Fruit fly (Drosophila melanogaster) whole organism, embryonic: ENCODE results near the gene CG1943.
A peak's percentile ranks its signal among the peaks of the same experiment; 100 is the strongest.

Source experiments
- Ada2b ChIP-seq: fragments of 200-800 bp; sonication (Bioruptor generic); IDR thresholded peaks from 2 replicates; pipeline ENCODE4 v1.3.6; 2022; ENCODE audit warnings: missing biosample characterization, missing genetic modification characterization
- Blimp-1 ChIP-seq: fragments of 200-800 bp; sonication (Bioruptor generic); optimal IDR thresholded peaks from 3 replicates; lab custom pipeline; 2018; ENCODE audit warnings: missing biosample characterization, missing genetic modification characterization, mild to moderate bottlenecking, moderate library complexity, missing genetic modification reagents
- CG10209 ChIP-seq: fragments of 200-800 bp; sonication (Bioruptor generic); optimal IDR thresholded peaks from 3 replicates; lab custom pipeline; 2017; ENCODE audit warnings: missing biosample characterization, mild to moderate bottlenecking, missing genetic modification characterization, missing genetic modification reagents
- CG10654 ChIP-seq: fragments of 200-800 bp; sonication (Bioruptor generic); optimal IDR thresholded peaks from 2 replicates; lab custom pipeline; 2016; ENCODE audit warnings: missing biosample characterization, missing genetic modification characterization
- CG11093 ChIP-seq: fragments of 200-800 bp; sonication (Bioruptor generic); IDR thresholded peaks from 3 replicates; pipeline ENCODE4 v1.3.6; 2022; ENCODE audit warnings: missing biosample characterization, missing genetic modification characterization
- CG11247 ChIP-seq: fragments of 200-800 bp; sonication (Bioruptor generic); IDR thresholded peaks from 2 replicates; pipeline ENCODE4 v1.3.6; 2022; ENCODE audit warnings: missing biosample characterization, missing genetic modification characterization
- CG13894 ChIP-seq: fragments of 200-800 bp; sonication (Bioruptor generic); optimal IDR thresholded peaks from 3 replicates; lab custom pipeline; 2018; ENCODE audit warnings: missing biosample characterization, mild to moderate bottlenecking, missing genetic modification characterization, moderate library complexity
- CG14441 ChIP-seq: fragments of 200-800 bp; sonication (Bioruptor generic); IDR thresholded peaks from 2 replicates; pipeline ENCODE4 v1.3.6; 2022; ENCODE audit warnings: missing biosample characterization, missing genetic modification characterization
- CG14710 ChIP-seq: fragments of 200-800 bp; sonication (Bioruptor generic); optimal IDR thresholded peaks from 3 replicates; lab custom pipeline; 2019; ENCODE audit warnings: missing biosample characterization, mild to moderate bottlenecking, missing genetic modification characterization, moderate library complexity
- CG14965 ChIP-seq: fragments of 200-800 bp; sonication (Bioruptor generic); optimal IDR thresholded peaks from 2 replicates; lab custom pipeline; 2016; ENCODE audit warnings: missing biosample characterization, missing genetic modification characterization, borderline replicate concordance
- CG18476 ChIP-seq: fragments of 200-800 bp; sonication (Bioruptor generic); optimal IDR thresholded peaks from 2 replicates; lab custom pipeline; 2016; ENCODE audit warnings: missing biosample characterization, mild to moderate bottlenecking, missing genetic modification characterization
- CG2129 ChIP-seq: fragments of 200-800 bp; sonication (Bioruptor generic); IDR thresholded peaks from 2 replicates; pipeline ENCODE4 v1.3.6; 2022; ENCODE audit warnings: missing biosample characterization, missing genetic modification characterization; ENCODE audit not compliant: partially characterized antibody
- CG2889 ChIP-seq: fragments of 200-800 bp; sonication (Bioruptor generic); IDR thresholded peaks from 3 replicates; pipeline ENCODE4 v1.3.6; 2022; ENCODE audit warnings: missing biosample characterization, missing genetic modification characterization
- CG34376 ChIP-seq: fragments of 200-800 bp; sonication (Bioruptor generic); optimal IDR thresholded peaks from 2 replicates; lab custom pipeline; 2018; ENCODE audit warnings: missing biosample characterization, mild to moderate bottlenecking, missing genetic modification characterization
- CG4360 ChIP-seq: fragments of 200-800 bp; sonication (Bioruptor generic); IDR thresholded peaks from 2 replicates; pipeline ENCODE4 v1.3.6; 2022; ENCODE audit warnings: missing biosample characterization, missing genetic modification characterization
- CG4424 ChIP-seq: fragments of 200-800 bp; sonication (Bioruptor generic); optimal IDR thresholded peaks from 3 replicates; lab custom pipeline; 2016; ENCODE audit warnings: missing biosample characterization, missing genetic modification characterization
- CG7372 ChIP-seq: fragments of 200-800 bp; sonication (Bioruptor generic); IDR thresholded peaks from 2 replicates; pipeline ENCODE4 v1.3.6; 2022; ENCODE audit warnings: missing biosample characterization, missing genetic modification characterization
- CG8478 ChIP-seq: fragments of >200 bp; optimal IDR thresholded peaks from 2 replicates; lab custom pipeline; 2018
- CG9727 ChIP-seq: fragments of 200-800 bp; sonication (Bioruptor generic); optimal IDR thresholded peaks from 3 replicates; lab custom pipeline; 2017; ENCODE audit warnings: missing biosample characterization, mild to moderate bottlenecking, missing genetic modification characterization
- Dek ChIP-seq: fragments of 200-800 bp; sonication (Bioruptor generic); optimal IDR thresholded peaks from 3 replicates; lab custom pipeline; 2019; ENCODE audit warnings: missing biosample characterization, mild to moderate bottlenecking, missing genetic modification characterization, moderate library complexity
- Doc3 ChIP-seq: fragments of 200-800 bp; sonication (Bioruptor generic); IDR thresholded peaks from 3 replicates; pipeline ENCODE4 v1.3.6; 2022; ENCODE audit warnings: missing biosample characterization, missing genetic modification characterization; ENCODE audit not compliant: partially characterized antibody
- Fer2 ChIP-seq: fragments of 200-800 bp; sonication (Bioruptor generic); optimal IDR thresholded peaks from 2 replicates; lab custom pipeline; 2018; ENCODE audit warnings: missing biosample characterization, mild to moderate bottlenecking, missing genetic modification characterization, moderate library complexity
- HLH4C ChIP-seq: fragments of 200-800 bp; sonication (Bioruptor generic); IDR thresholded peaks from 3 replicates; pipeline ENCODE4 v1.3.6; 2022; ENCODE audit warnings: missing biosample characterization, missing genetic modification characterization; ENCODE audit not compliant: partially characterized antibody
- Hand ChIP-seq: fragments of 200-800 bp; sonication (Bioruptor generic); optimal IDR thresholded peaks from 2 replicates; lab custom pipeline; 2017; ENCODE audit warnings: mild to moderate bottlenecking, missing biosample characterization, missing genetic modification reagents, missing genetic modification characterization
- Jarid2 ChIP-seq: fragments of 200-800 bp; sonication (Bioruptor generic); optimal IDR thresholded peaks from 3 replicates; lab custom pipeline; 2017; ENCODE audit warnings: mild to moderate bottlenecking, missing biosample characterization, missing genetic modification reagents, missing genetic modification characterization
- Sry-β ChIP-seq: fragments of 200-800 bp; sonication (Bioruptor generic); optimal IDR thresholded peaks from 2 replicates; lab custom pipeline; 2018; ENCODE audit warnings: missing biosample characterization, mild to moderate bottlenecking, missing genetic modification characterization, moderate library complexity
- Vsx1 ChIP-seq: fragments of 200-800 bp; sonication (Bioruptor generic); optimal IDR thresholded peaks from 2 replicates; lab custom pipeline; 2017; ENCODE audit warnings: missing biosample characterization, mild to moderate bottlenecking, missing genetic modification characterization, missing genetic modification reagents
- ash1 ChIP-seq: fragments of 200-800 bp; sonication (Bioruptor generic); optimal IDR thresholded peaks from 2 replicates; lab custom pipeline; 2018; ENCODE audit warnings: missing biosample characterization, mild to moderate bottlenecking, missing genetic modification characterization
- bab2 ChIP-seq: fragments of 200-800 bp; sonication (Bioruptor generic); optimal IDR thresholded peaks from 2 replicates; lab custom pipeline; 2016; ENCODE audit warnings: missing biosample characterization, missing genetic modification characterization
- corto ChIP-seq: fragments of 200-800 bp; sonication (Bioruptor generic); optimal IDR thresholded peaks from 2 replicates; lab custom pipeline; 2016; ENCODE audit warnings: missing biosample characterization, mild to moderate bottlenecking, missing genetic modification characterization, moderate library complexity
- dimm ChIP-seq: fragments of 200-800 bp; sonication (Bioruptor generic); IDR thresholded peaks from 2 replicates; pipeline ENCODE4 v1.3.6; 2022; ENCODE audit warnings: missing biosample characterization, missing genetic modification characterization
- exex ChIP-seq: fragments of 200-800 bp; sonication (Bioruptor generic); optimal IDR thresholded peaks from 4 replicates; lab custom pipeline; 2018; ENCODE audit warnings: missing biosample characterization, mild to moderate bottlenecking, missing genetic modification characterization, moderate library complexity
- eyg ChIP-seq: fragments of 200-800 bp; sonication (Bioruptor generic); optimal IDR thresholded peaks from 3 replicates; lab custom pipeline; 2016; ENCODE audit warnings: missing biosample characterization, missing genetic modification characterization
- ftz-f1 ChIP-seq: fragments of 200-800 bp; sonication (Bioruptor generic); optimal IDR thresholded peaks from 2 replicates; lab custom pipeline; 2016; ENCODE audit warnings: missing biosample characterization, missing genetic modification characterization
- her ChIP-seq: fragments of 200-800 bp; sonication (Bioruptor generic); optimal IDR thresholded peaks from 2 replicates; lab custom pipeline; 2016; ENCODE audit warnings: missing biosample characterization, missing genetic modification characterization
- hkb ChIP-seq, 2 experiments: fragments of 200-800 bp in 1 of 2; fragments of >200 bp in 1 of 2; sonication (Bioruptor generic) in 1 of 2; IDR thresholded peaks in 1 of 2; optimal IDR thresholded peaks in 1 of 2; 2 replicates each; pipeline versions ENCODE4 v1.3.6 to Lab custom; 2017 to 2022; ENCODE audit warnings: missing biosample characterization in 1 of 2, missing genetic modification characterization in 1 of 2
- ind ChIP-seq: fragments of 200-800 bp; sonication (Bioruptor generic); optimal IDR thresholded peaks from 3 replicates; lab custom pipeline; 2016; ENCODE audit warnings: missing biosample characterization, missing genetic modification characterization
- insv ChIP-seq, 2 experiments: fragments of 200-800 bp; sonication (Bioruptor generic); optimal IDR thresholded peaks; 3 replicates each; lab custom pipeline; 2016 to 2018; ENCODE audit warnings: missing biosample characterization in 2 of 2, missing genetic modification characterization in 2 of 2
- ken ChIP-seq: fragments of 200-800 bp; sonication (Bioruptor generic); IDR thresholded peaks from 3 replicates; pipeline ENCODE4 v1.3.6; 2022; ENCODE audit warnings: missing biosample characterization, missing genetic modification characterization
- lmd ChIP-seq: fragments of 200-800 bp; sonication (Bioruptor generic); IDR thresholded peaks from 2 replicates; pipeline ENCODE4 v1.3.6; 2022; ENCODE audit warnings: missing biosample characterization, missing genetic modification characterization
- maf-S ChIP-seq: fragments of 200-800 bp; sonication (Bioruptor generic); optimal IDR thresholded peaks from 2 replicates; lab custom pipeline; 2016; ENCODE audit warnings: missing biosample characterization, missing genetic modification characterization
- slbo ChIP-seq: fragments of 200-800 bp; sonication (Bioruptor generic); IDR thresholded peaks from 2 replicates; pipeline ENCODE4 v1.3.6; 2022; ENCODE audit warnings: missing biosample characterization, missing genetic modification characterization
- slou ChIP-seq: fragments of 200-800 bp; sonication (Bioruptor generic); optimal IDR thresholded peaks from 3 replicates; lab custom pipeline; 2016; ENCODE audit warnings: missing biosample characterization, missing genetic modification characterization
- sr ChIP-seq: fragments of 200-800 bp; sonication (Bioruptor generic); IDR thresholded peaks from 3 replicates; pipeline ENCODE4 v1.3.6; 2022; ENCODE audit warnings: missing biosample characterization, missing genetic modification characterization
- ssp ChIP-seq: fragments of 200-800 bp; sonication (Bioruptor generic); IDR thresholded peaks from 2 replicates; pipeline ENCODE4 v1.3.6; 2022; ENCODE audit warnings: missing biosample characterization, missing genetic modification characterization
- tll ChIP-seq, 2 experiments: fragments of 200-800 bp in 1 of 2; fragments of >200 bp in 1 of 2; sonication (Bioruptor generic) in 1 of 2; optimal IDR thresholded peaks; 2 replicates each; lab custom pipeline; 2017 to 2019; ENCODE audit warnings: missing biosample characterization in 2 of 2, missing genetic modification characterization in 2 of 2, mild to moderate bottlenecking in 1 of 2, moderate library complexity in 1 of 2
- vfl ChIP-seq: fragments of 200-800 bp; sonication (Bioruptor generic); optimal IDR thresholded peaks from 2 replicates; lab custom pipeline; 2016; ENCODE audit warnings: missing biosample characterization, missing genetic modification characterization
- zfh1 ChIP-seq: fragments of 200-800 bp; sonication (Bioruptor generic); IDR thresholded peaks from 3 replicates; pipeline ENCODE4 v1.3.6; 2022; ENCODE audit warnings: missing biosample characterization, missing genetic modification characterization

The CG1943 gene

DNA sequence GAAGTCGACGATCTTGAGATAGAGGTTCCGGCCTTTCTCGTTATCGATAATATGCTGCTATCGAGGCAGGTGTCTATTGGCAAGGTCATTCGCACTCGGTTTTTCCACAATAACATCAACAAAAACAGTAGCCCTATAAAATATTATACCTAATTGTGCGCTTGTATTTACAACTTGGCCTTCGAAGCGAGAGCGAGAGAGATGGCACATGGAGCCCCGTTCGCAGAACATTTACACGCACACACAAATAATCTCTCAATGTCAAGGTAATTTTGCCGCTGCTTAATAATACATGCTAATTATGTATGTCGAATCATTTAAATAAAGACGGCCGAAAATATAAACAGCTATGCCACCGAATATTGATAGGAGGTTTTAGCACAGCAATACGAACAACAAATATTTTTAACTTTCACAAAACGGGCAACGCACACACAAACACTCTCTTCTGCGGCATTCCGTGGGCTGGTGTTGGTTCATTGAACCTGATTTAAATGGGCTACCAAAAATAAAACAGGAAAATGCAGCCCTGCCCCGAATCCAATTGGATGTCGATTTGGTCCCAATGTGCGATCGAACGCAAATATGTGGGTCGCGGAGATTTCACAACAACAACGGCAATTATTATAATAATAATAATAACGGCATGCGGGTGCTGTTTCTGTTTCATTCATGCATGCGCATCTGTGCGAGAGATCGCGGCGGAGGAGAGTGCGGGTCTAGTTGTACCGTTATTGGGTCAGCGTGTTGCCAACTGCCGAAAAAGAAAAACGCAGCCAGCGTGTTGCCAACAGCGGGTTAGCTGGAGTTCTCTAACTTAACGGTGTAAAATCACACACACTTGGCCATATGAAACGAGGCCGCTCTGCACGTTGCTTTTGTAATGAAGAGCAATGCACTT, 47.8 kb downstream of the CG1943 start (continued):
- TF ChIP-seq slbo (GFP tag; lab: Robert Waterston, UW) (no peak), bab2 (GFP tag; lab: Kevin White, UChicago) (no peak), ind (GFP tag; lab: Kevin White, UChicago) (no peak), CG11093 (GFP tag; lab: Robert Waterston, UW) (no peak), CG4360 (GFP tag; lab: Robert Waterston, UW) (peak; percentile 74), CG8478 (lab: Kevin White, UChicago) (no peak), CG10654 (GFP tag; lab: Kevin White, UChicago) (no peak), Blimp-1 (GFP tag; lab: Kevin White, UChicago) (peak; percentile 64), ftz-f1 (GFP tag; lab: Kevin White, UChicago) (peak; percentile 97), her (no peak), insv (GFP tag; optimal IDR thresholded peaks at IDR 0.05; lab: Kevin White, UChicago) (peak; percentile 37 to 90), HLH4C (no peak), CG14965 (GFP tag; lab: Kevin White, UChicago) (no peak), CG18476 (GFP tag; lab: Kevin White, UChicago) (no peak), Doc3 (GFP tag; lab: Robert Waterston, UW) (no peak), CG13894 (tag; lab: Kevin White, UChicago) (no peak), corto (no peak), ken (GFP tag; lab: Robert Waterston, UW) (no peak), exex (peak; percentile 42), Dek (no peak), dimm (GFP tag; lab: Robert Waterston, UW) (no peak), lmd (no peak), CG14710 (tag; lab: Kevin White, UChicago) (peak; percentile 4), Ada2b (GFP tag; lab: Robert Waterston, UW) (no peak), CG14441 (GFP tag; lab: Robert Waterston, UW) (no peak), vfl (GFP tag; lab: Kevin White, UChicago) (no peak), CG4424 (no peak), Sry-β (no peak), CG10209 (peak; percentile 26), eyg (no peak), CG9727 (GFP tag; lab: Kevin White, UChicago) (peak; percentile 2), maf-S (GFP tag; lab: Kevin White, UChicago) (no peak), Hand (GFP tag; lab: Kevin White, UChicago) (no peak), CG7372 (GFP tag; lab: Robert Waterston, UW) (no peak), zfh1 (GFP tag; lab: Robert Waterston, UW) (no peak), hkb (optimal IDR thresholded peaks at IDR 0.05; lab: Kevin White, UChicago) (no peak), hkb (GFP tag; IDR thresholded peaks at IDR 0.05; lab: Robert Waterston, UW) (no peak), CG2889 (GFP tag; lab: Robert Waterston, UW) (no peak), CG11247 (GFP tag; lab: Robert Waterston, UW) (no peak), Jarid2 (no peak), Fer2 (no peak), sr (GFP tag; lab: Robert Waterston, UW) (peak; percentile 67; the same call in 2 of the 3 replicates), slou (no peak), ssp (GFP tag; lab: Robert Waterston, UW) (no peak), tll (GFP tag; optimal IDR thresholded peaks at IDR 0.05; lab: Kevin White, UChicago) (peak in 1 of 2 experiments; percentile 18), ash1 (GFP tag; lab: Kevin White, UChicago) (no peak), CG2129 (GFP tag; lab: Robert Waterston, UW) (no peak), CG34376 (GFP tag; lab: Kevin White, UChicago) (no peak), Vsx1 (peak; percentile 45)
